Worm (Caenorhabditis elegans) whole organism, L1 larva: ENCODE data around the gene F54B11.5.
A peak's percentile ranks its signal among the peaks of the same experiment; 100 is the strongest.

Experiments
- ceh-82 ChIP-seq, 3 experiments: fragments of 150-350 bp in 1 of 3; sonication (generic microtip) in 2 of 3; optimal IDR thresholded peaks; 2 replicates each; lab custom pipeline; 2014 to 2017; ENCODE audit warnings: missing biosample characterization in 3 of 3, missing genetic modification characterization in 3 of 3
- mdl-1 ChIP-seq, 2 experiments: fragments of 150-350 bp; optimal IDR thresholded peaks; 2 replicates each; lab custom pipeline; 2014 to 2017; ENCODE audit warnings: missing biosample characterization in 2 of 2, missing genetic modification characterization in 2 of 2, inconsistent platforms in 1 of 2
- nhr-237 ChIP-seq: fragments of 150-350 bp; optimal IDR thresholded peaks from 2 replicates; lab custom pipeline; 2014; ENCODE audit warnings: missing biosample characterization, missing genetic modification characterization
- nhr-76 ChIP-seq: sonication (generic microtip); optimal IDR thresholded peaks from 2 replicates; lab custom pipeline; 2017; ENCODE audit warnings: missing biosample characterization, missing genetic modification characterization
- rnt-1 ChIP-seq: sonication (generic microtip); optimal IDR thresholded peaks from 2 replicates; lab custom pipeline; 2016; ENCODE audit warnings: mild to moderate bottlenecking, missing genetic modification characterization, moderate library complexity, missing compliant biosample characterization
- skn-1 ChIP-seq: fragments of 150-350 bp; optimal IDR thresholded peaks from 2 replicates; lab custom pipeline; 2014; ENCODE audit warnings: missing biosample characterization, missing genetic modification characterization
- snpc-4 ChIP-seq: fragments of 150-350 bp; optimal IDR thresholded peaks from 2 replicates; lab custom pipeline; 2014; ENCODE audit warnings: missing biosample characterization, missing genetic modification characterization
- unc-98 ChIP-seq: fragments of 200-800 bp; sonication (Bioruptor generic); IDR thresholded peaks from 2 replicates; pipeline ENCODE4 v1.3.6; 2022; ENCODE audit warnings: missing genetic modification characterization, missing compliant biosample characterization
- ztf-4 ChIP-seq: fragments of 150-350 bp; optimal IDR thresholded peaks from 2 replicates; lab custom pipeline; 2014; ENCODE audit warnings: missing biosample characterization, missing genetic modification characterization

DNA sequence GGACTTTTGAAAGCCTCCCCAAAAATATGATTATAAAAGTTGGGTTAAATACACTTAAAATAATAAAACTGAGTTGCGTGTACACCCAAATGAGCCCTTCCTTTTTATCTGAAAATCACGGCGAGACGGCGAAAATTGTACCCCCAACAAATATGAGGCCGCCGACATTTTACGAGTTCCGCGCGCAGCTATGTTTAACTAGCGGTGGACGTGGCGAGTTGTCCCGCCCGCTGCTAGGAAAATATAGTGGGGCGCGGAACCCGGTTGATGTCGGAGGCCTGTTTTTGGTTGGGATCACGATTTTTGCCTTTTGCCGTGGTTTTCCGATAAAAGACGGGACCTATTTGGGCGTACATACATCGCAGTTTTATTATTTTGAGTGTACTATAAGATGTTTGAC is 37.2 kb upstream of the F54B11.5 start:
- TF ChIP-seq snpc-4 (tag; lab: Kevin White, UChicago) (peak; percentile 82), ceh-82 (tag; optimal IDR thresholded peaks at IDR 0.05; lab: Kevin White, UChicago) (no peak), mdl-1 (tag; optimal IDR thresholded peaks at IDR 0.05; lab: Kevin White, UChicago) (no peak), ztf-4 (no peak), unc-98 (no peak), nhr-237 (no peak), rnt-1 (tag; lab: Kevin White, UChicago) (no peak), nhr-76 (tag; lab: Kevin White, UChicago) (no peak), skn-1 (tag; lab: Kevin White, UChicago) (no peak)
